Worm (Caenorhabditis elegans) whole organism, L3 larva: ENCODE data around the gene dpyd-1.

Experiments
- R02D3.7 ChIP-seq: fragments of 150-350 bp; optimal IDR thresholded peaks from 2 replicates; lab custom pipeline; 2014; ENCODE audit warnings: missing biosample characterization, missing genetic modification characterization
- ZK546.5 ChIP-seq: sonication (generic microtip); optimal IDR thresholded peaks from 2 replicates; lab custom pipeline; 2017; ENCODE audit warnings: missing biosample characterization, missing genetic modification characterization
- aly-2 ChIP-seq: fragments of 150-350 bp; optimal IDR thresholded peaks from 2 replicates; lab custom pipeline; 2014; ENCODE audit warnings: missing biosample characterization, missing genetic modification characterization
- ama-1 ChIP-seq: fragments of 150-350 bp; optimal IDR thresholded peaks from 2 replicates; lab custom pipeline; 2018
- ceh-16 ChIP-seq: sonication (generic microtip); optimal IDR thresholded peaks from 2 replicates; lab custom pipeline; 2017; ENCODE audit warnings: missing biosample characterization, missing genetic modification characterization
- ceh-28 ChIP-seq: fragments of 150-350 bp; optimal IDR thresholded peaks from 2 replicates; lab custom pipeline; 2014; ENCODE audit warnings: missing biosample characterization, missing genetic modification reagents, missing genetic modification characterization
- ceh-82 ChIP-seq: fragments of 150-350 bp; optimal IDR thresholded peaks from 2 replicates; lab custom pipeline; 2014; ENCODE audit warnings: missing biosample characterization, missing genetic modification characterization
- ceh-9 ChIP-seq: sonication (generic microtip); optimal IDR thresholded peaks from 2 replicates; lab custom pipeline; 2018; ENCODE audit warnings: missing biosample characterization, missing genetic modification characterization
- daf-12 ChIP-seq: fragments of 150-350 bp; optimal IDR thresholded peaks from 2 replicates; lab custom pipeline; 2014; ENCODE audit warnings: missing biosample characterization, missing genetic modification reagents, missing genetic modification characterization
- egl-27 ChIP-seq: sonication (generic microtip); optimal IDR thresholded peaks from 4 replicates; lab custom pipeline; 2017; ENCODE audit warnings: missing biosample characterization, missing genetic modification reagents, missing genetic modification characterization
- egl-5 ChIP-seq: fragments of 150-350 bp; optimal IDR thresholded peaks from 2 replicates; lab custom pipeline; 2017; ENCODE audit warnings: missing biosample characterization, missing genetic modification reagents, missing genetic modification characterization, inconsistent platforms
- elt-1 ChIP-seq: fragments of 150-350 bp; optimal IDR thresholded peaks from 2 replicates; lab custom pipeline; 2014; ENCODE audit warnings: missing biosample characterization, missing genetic modification characterization
- elt-2 ChIP-seq: sonication (generic microtip); optimal IDR thresholded peaks from 2 replicates; lab custom pipeline; 2016; ENCODE audit warnings: missing genetic modification reagents, mild to moderate bottlenecking, missing genetic modification characterization, missing compliant biosample characterization
- elt-3 ChIP-seq, 3 experiments: fragments of 150-350 bp in 1 of 3; sonication (generic microtip) in 2 of 3; optimal IDR thresholded peaks; 2 replicates in 2 of 3; 4 replicates in 1 of 3; lab custom pipeline; 2014 to 2017; ENCODE audit warnings: missing biosample characterization in 3 of 3, missing genetic modification characterization in 3 of 3
- eor-1 ChIP-seq, 2 experiments: fragments of 150-350 bp; optimal IDR thresholded peaks; 2 replicates each; lab custom pipeline; 2014 to 2018; ENCODE audit warnings: missing biosample characterization in 2 of 2, missing genetic modification characterization in 2 of 2
- fkh-10 ChIP-seq: sonication (generic microtip); optimal IDR thresholded peaks from 2 replicates; lab custom pipeline; 2017; ENCODE audit warnings: missing biosample characterization, missing genetic modification reagents, missing genetic modification characterization
- fkh-2 ChIP-seq: fragments of 150-350 bp; optimal IDR thresholded peaks from 2 replicates; lab custom pipeline; 2014; ENCODE audit warnings: missing biosample characterization, missing genetic modification reagents, missing genetic modification characterization
- fos-1 ChIP-seq: fragments of 150-350 bp; optimal IDR thresholded peaks from 2 replicates; lab custom pipeline; 2014; ENCODE audit warnings: missing biosample characterization, missing genetic modification characterization
- hmg-11 ChIP-seq: sonication (generic microtip); optimal IDR thresholded peaks from 2 replicates; lab custom pipeline; 2016; ENCODE audit warnings: missing genetic modification characterization, missing compliant biosample characterization
- jun-1 ChIP-seq: fragments of 150-350 bp; optimal IDR thresholded peaks from 2 replicates; lab custom pipeline; 2014; ENCODE audit warnings: missing biosample characterization, missing genetic modification reagents, missing genetic modification characterization
- lin-15B ChIP-seq: fragments of 150-350 bp; optimal IDR thresholded peaks from 2 replicates; lab custom pipeline; 2014; ENCODE audit warnings: missing biosample characterization, missing genetic modification characterization
- lin-39 ChIP-seq: fragments of 150-350 bp; optimal IDR thresholded peaks from 2 replicates; lab custom pipeline; 2018; ENCODE audit warnings: missing biosample characterization, missing genetic modification reagents, missing genetic modification characterization
- lsy-12 ChIP-seq: sonication (generic microtip); optimal IDR thresholded peaks from 2 replicates; lab custom pipeline; 2016; ENCODE audit warnings: mild to moderate bottlenecking, missing genetic modification characterization, missing compliant biosample characterization
- mdl-1 ChIP-seq: fragments of 150-350 bp; optimal IDR thresholded peaks from 2 replicates; lab custom pipeline; 2014; ENCODE audit warnings: missing biosample characterization, missing genetic modification characterization
- mml-1 ChIP-seq: fragments of 150-350 bp; sonication (generic microtip); optimal IDR thresholded peaks from 3 replicates; lab custom pipeline; 2014; ENCODE audit warnings: missing biosample characterization, missing genetic modification characterization
- nfya-1 ChIP-seq: sonication (generic microtip); optimal IDR thresholded peaks from 2 replicates; lab custom pipeline; 2017; ENCODE audit warnings: missing genetic modification characterization, mild to moderate bottlenecking, missing compliant biosample characterization, antibody characterized with exemption, moderate library complexity; ENCODE audit not compliant: insufficient read depth
- nhr-12 ChIP-seq: fragments of 150-350 bp; optimal IDR thresholded peaks from 2 replicates; lab custom pipeline; 2014; ENCODE audit warnings: missing biosample characterization, missing genetic modification characterization
- nhr-23 ChIP-seq: fragments of 150-350 bp; optimal IDR thresholded peaks from 2 replicates; lab custom pipeline; 2014; ENCODE audit warnings: missing biosample characterization, missing genetic modification reagents, missing genetic modification characterization
- nhr-237 ChIP-seq: fragments of 150-350 bp; optimal IDR thresholded peaks from 2 replicates; lab custom pipeline; 2014; ENCODE audit warnings: missing biosample characterization, missing genetic modification characterization
- nhr-25 ChIP-seq: sonication (generic microtip); optimal IDR thresholded peaks from 2 replicates; lab custom pipeline; 2017; ENCODE audit warnings: missing biosample characterization, missing genetic modification characterization
- nhr-28 ChIP-seq: fragments of 150-350 bp; optimal IDR thresholded peaks from 2 replicates; lab custom pipeline; 2014; ENCODE audit warnings: missing biosample characterization, missing genetic modification characterization
- nhr-43 ChIP-seq: sonication (generic microtip); optimal IDR thresholded peaks from 2 replicates; lab custom pipeline; 2016; ENCODE audit warnings: mild to moderate bottlenecking, missing genetic modification characterization, missing compliant biosample characterization; ENCODE audit not compliant: poor library complexity, severe bottlenecking
- nhr-67 ChIP-seq: fragments of 150-350 bp; optimal IDR thresholded peaks from 2 replicates; lab custom pipeline; 2014; ENCODE audit warnings: missing biosample characterization, missing genetic modification characterization
- nhr-76 ChIP-seq: fragments of 150-350 bp; sonication (generic microtip); optimal IDR thresholded peaks from 5 replicates; lab custom pipeline; 2014; ENCODE audit warnings: missing biosample characterization, missing genetic modification characterization
- nhr-77 ChIP-seq: fragments of 150-350 bp; optimal IDR thresholded peaks from 2 replicates; lab custom pipeline; 2014; ENCODE audit warnings: missing biosample characterization, missing genetic modification characterization
- pha-4 ChIP-seq: fragments of 150-350 bp; optimal IDR thresholded peaks from 2 replicates; lab custom pipeline; 2014; ENCODE audit warnings: missing biosample characterization, missing genetic modification reagents, missing genetic modification characterization
- pqm-1 ChIP-seq: fragments of 150-350 bp; optimal IDR thresholded peaks from 2 replicates; lab custom pipeline; 2017; ENCODE audit warnings: missing biosample characterization, missing genetic modification characterization, inconsistent platforms
- sea-2 ChIP-seq: fragments of 150-350 bp; sonication (generic microtip); optimal IDR thresholded peaks from 4 replicates; lab custom pipeline; 2014; ENCODE audit warnings: missing biosample characterization, missing genetic modification reagents, missing genetic modification characterization
- skn-1 ChIP-seq: fragments of 150-350 bp; optimal IDR thresholded peaks from 2 replicates; lab custom pipeline; 2014; ENCODE audit warnings: missing biosample characterization, missing genetic modification characterization
- snpc-4 ChIP-seq: fragments of 150-350 bp; optimal IDR thresholded peaks from 2 replicates; lab custom pipeline; 2014; ENCODE audit warnings: missing biosample characterization, missing genetic modification characterization
- tbx-2 ChIP-seq: sonication (generic microtip); optimal IDR thresholded peaks from 2 replicates; lab custom pipeline; 2016; ENCODE audit warnings: mild to moderate bottlenecking, missing genetic modification characterization, missing compliant biosample characterization
- unc-39 ChIP-seq: sonication (generic microtip); optimal IDR thresholded peaks from 4 replicates; lab custom pipeline; 2017; ENCODE audit warnings: missing biosample characterization, missing genetic modification characterization
- unc-62 ChIP-seq: fragments of 150-350 bp; sonication (generic microtip); optimal IDR thresholded peaks from 4 replicates; lab custom pipeline; 2014; ENCODE audit warnings: missing biosample characterization, missing genetic modification reagents, missing genetic modification characterization
- zag-1 ChIP-seq: fragments of 150-350 bp; optimal IDR thresholded peaks from 2 replicates; lab custom pipeline; 2014; ENCODE audit warnings: missing biosample characterization, missing genetic modification characterization
- ztf-11 ChIP-seq: fragments of 150-350 bp; optimal IDR thresholded peaks from 2 replicates; lab custom pipeline; 2014; ENCODE audit warnings: missing biosample characterization, missing genetic modification characterization
- ztf-4 ChIP-seq: fragments of 150-350 bp; optimal IDR thresholded peaks from 2 replicates; lab custom pipeline; 2014; ENCODE audit warnings: missing biosample characterization, missing genetic modification characterization

The dpyd-1 gene

ce11 chrX:5467820-5468270 lies at the start of gene dpyd-1:
dpyd-1 (plus strand) TSS chrX:5467870.
- TF ChIP-seq jun-1 (tag; lab: Kevin White, UChicago): no peak
- TF ChIP-seq lin-15B (tag; lab: Kevin White, UChicago): no peak
- no peak for TF ChIP-seq nhr-12 (tag; lab: Kevin White, UChicago)
- TF ChIP-seq nhr-67 (tag; lab: Kevin White, UChicago): no peak
- no peak for TF ChIP-seq R02D3.7
- no peak for TF ChIP-seq egl-27 (tag; lab: Kevin White, UChicago)
- TF ChIP-seq nhr-25 (tag; lab: Kevin White, UChicago): peak; percentile 36
- TF ChIP-seq tbx-2 (tag; lab: Kevin White, UChicago): no peak
- no peak for TF ChIP-seq elt-3 (tag; optimal IDR thresholded peaks at IDR 0.05; lab: Kevin White, UChicago)
- TF ChIP-seq unc-39 (tag; lab: Kevin White, UChicago): no peak
- TF ChIP-seq mdl-1: peak; percentile 57
- no peak for TF ChIP-seq nhr-76 (tag; lab: Kevin White, UChicago)
- TF ChIP-seq ceh-9 (tag; lab: Kevin White, UChicago): no peak
- TF ChIP-seq nfya-1 (tag; lab: Kevin White, UChicago): no peak
- TF ChIP-seq pqm-1 (tag; lab: Kevin White, UChicago): peak; percentile 78
- peak; percentile 44 for TF ChIP-seq mml-1 (tag; lab: Kevin White, UChicago)
- TF ChIP-seq ztf-11 (tag; lab: Kevin White, UChicago): no peak
- TF ChIP-seq fos-1 (tag; lab: Kevin White, UChicago): no peak
- TF ChIP-seq fkh-10: no peak
- peak; percentile 85 for TF ChIP-seq elt-2
- TF ChIP-seq skn-1: no peak
- TF ChIP-seq nhr-43 (tag; lab: Kevin White, UChicago): no peak
- no peak for TF ChIP-seq nhr-237 (tag; lab: Kevin White, UChicago)
- no peak for TF ChIP-seq aly-2 (tag; lab: Kevin White, UChicago)
- no peak for TF ChIP-seq ceh-28 (tag; lab: Kevin White, UChicago)
- TF ChIP-seq unc-62: no peak
- TF ChIP-seq ZK546.5 (tag; lab: Kevin White, UChicago): no peak
- TF ChIP-seq snpc-4: no peak
- peak; percentile 46 for TF ChIP-seq pha-4 (tag; lab: Kevin White, UChicago)
- no peak for TF ChIP-seq ceh-82
- no peak for TF ChIP-seq ama-1 (lab: Kevin White, UChicago)
- no peak for TF ChIP-seq sea-2 (GFP tag; lab: Kevin White, UChicago)

- peak; percentile 94 for TF ChIP-seq snpc-4
- peak; percentile 83 for TF ChIP-seq nhr-28 (tag; lab: Kevin White, UChicago)
- TF ChIP-seq ZK546.5 (tag; lab: Kevin White, UChicago): no peak
- TF ChIP-seq unc-62: peak; percentile 86
- peak; percentile 96 for TF ChIP-seq egl-27 (tag; lab: Kevin White, UChicago)
- peak; percentile 92 for TF ChIP-seq pqm-1 (tag; lab: Kevin White, UChicago)
- peak; percentile 24 for TF ChIP-seq fkh-2
- TF ChIP-seq nhr-67 (tag; lab: Kevin White, UChicago): peak; percentile 71
- TF ChIP-seq sea-2 (GFP tag; lab: Kevin White, UChicago): no peak
- TF ChIP-seq ztf-4 (tag; lab: Kevin White, UChicago): peak; percentile 87
- TF ChIP-seq R02D3.7: peak; percentile 91
- TF ChIP-seq ceh-28 (tag; lab: Kevin White, UChicago): peak; percentile 98
- peak; percentile 7 for TF ChIP-seq fkh-10
- TF ChIP-seq skn-1: peak; percentile 95
- peak; percentile 88 for TF ChIP-seq nfya-1 (tag; lab: Kevin White, UChicago)
- no peak for TF ChIP-seq eor-1 (tag; optimal IDR thresholded peaks at IDR 0.05; lab: Kevin White, UChicago)
- peak; percentile 77 for TF ChIP-seq nhr-76 (tag; lab: Kevin White, UChicago)
- TF ChIP-seq mml-1 (tag; lab: Kevin White, UChicago): peak; percentile 20
- peak; percentile 98 for TF ChIP-seq egl-5 (tag; lab: Kevin White, UChicago)
- TF ChIP-seq ceh-82: peak; percentile 98
- TF ChIP-seq lin-39 (tag; lab: Kevin White, UChicago): peak; percentile 98
- TF ChIP-seq nhr-12 (tag; lab: Kevin White, UChicago): peak; percentile 15
- TF ChIP-seq fos-1 (tag; lab: Kevin White, UChicago): peak; percentile 95
- TF ChIP-seq hmg-11 (tag; lab: Kevin White, UChicago): no peak
- TF ChIP-seq nhr-25 (tag; lab: Kevin White, UChicago): peak; percentile 100
- TF ChIP-seq daf-12 (tag; lab: Kevin White, UChicago): peak; percentile 80
- TF ChIP-seq elt-1 (tag; lab: Kevin White, UChicago): peak; percentile 77
- peak; percentile 96 for TF ChIP-seq nhr-77 (tag; lab: Kevin White, UChicago)
- peak; percentile 76 for TF ChIP-seq nhr-237 (tag; lab: Kevin White, UChicago)
- TF ChIP-seq nhr-43 (tag; lab: Kevin White, UChicago): peak; percentile 99
- peak; percentile 83 for TF ChIP-seq ceh-16
- TF ChIP-seq mdl-1: peak; percentile 81
- peak in 2 of 3 experiments; percentile 96 to 99 for TF ChIP-seq elt-3 (tag; optimal IDR thresholded peaks at IDR 0.05; lab: Kevin White, UChicago)
- peak; percentile 88 for TF ChIP-seq zag-1 (tag; lab: Kevin White, UChicago)
- no peak for TF ChIP-seq ceh-9 (tag; lab: Kevin White, UChicago)
- no peak for TF ChIP-seq ama-1 (lab: Kevin White, UChicago)
- TF ChIP-seq lin-15B (tag; lab: Kevin White, UChicago): peak; percentile 31
- peak; percentile 99 for TF ChIP-seq jun-1 (tag; lab: Kevin White, UChicago)
- TF ChIP-seq lsy-12 (tag; lab: Kevin White, UChicago): peak; percentile 96
- peak; percentile 99 for TF ChIP-seq nhr-23 (tag; lab: Kevin White, UChicago)
- TF ChIP-seq elt-2: peak; percentile 81
- TF ChIP-seq aly-2 (tag; lab: Kevin White, UChicago): peak; percentile 98
- TF ChIP-seq ztf-11 (tag; lab: Kevin White, UChicago): peak; percentile 60
- no peak for TF ChIP-seq pha-4 (tag; lab: Kevin White, UChicago)
Measured at ce11 chrX:5429335-5429734, 38.3 kb upstream of the dpyd-1 start.
